Worm (Caenorhabditis elegans) whole organism, late embryonic: ENCODE measurements around the gene sdf-9.

Source experiments
- ama-1 ChIP-seq: fragments of 150-350 bp; optimal IDR thresholded peaks from 2 replicates; lab custom pipeline; 2014
- ceh-14 ChIP-seq: sonication (generic microtip); optimal IDR thresholded peaks from 2 replicates; lab custom pipeline; 2016; ENCODE audit warnings: missing genotype, missing genetic modification characterization, missing compliant biosample characterization
- elt-2 ChIP-seq: sonication (generic microtip); optimal IDR thresholded peaks from 2 replicates; lab custom pipeline; 2016; ENCODE audit warnings: missing genetic modification reagents, missing genetic modification characterization, missing compliant biosample characterization
- pqm-1 ChIP-seq: sonication (generic microtip); optimal IDR thresholded peaks from 2 replicates; lab custom pipeline; 2016; ENCODE audit warnings: missing genetic modification characterization, missing compliant biosample characterization
- sox-4 ChIP-seq: sonication (generic microtip); optimal IDR thresholded peaks from 2 replicates; lab custom pipeline; 2017; ENCODE audit warnings: mild to moderate bottlenecking, missing genetic modification characterization, inconsistent platforms, missing compliant biosample characterization
- tbx-2 ChIP-seq: sonication (generic microtip); optimal IDR thresholded peaks from 2 replicates; lab custom pipeline; 2016; ENCODE audit warnings: missing genetic modification characterization, missing compliant biosample characterization
- unc-55 ChIP-seq: sonication (generic microtip); optimal IDR thresholded peaks from 2 replicates; lab custom pipeline; 2017; ENCODE audit warnings: missing biosample characterization, missing genetic modification reagents, missing genetic modification characterization

- peak; percentile 78 for TF ChIP-seq pqm-1 (tag; lab: Kevin White, UChicago)
- no peak for TF ChIP-seq sox-4
- TF ChIP-seq unc-55 (GFP tag; lab: Kevin White, UChicago): peak; percentile 94
- TF ChIP-seq ceh-14 (tag; lab: Kevin White, UChicago): peak; percentile 61
- TF ChIP-seq ama-1 (lab: Kevin White, UChicago): no peak
- TF ChIP-seq elt-2 (tag; lab: Kevin White, UChicago): peak; percentile 27
- TF ChIP-seq tbx-2 (tag; lab: Kevin White, UChicago): peak; percentile 80
Observed at ce11 chrV:20778257-20778697, 19.7 kb upstream of the sdf-9 start.
